Fruit fly (Drosophila melanogaster): ENCODE measurements around the gene CG4278.

The CG4278 gene

dm6 chr2L:16315844-16316243 is 11.0 kb upstream of the CG4278 start:
- TF ChIP-seq Dll (optimal IDR thresholded peaks at IDR 0.05) (no peak), psq (optimal IDR thresholded peaks at IDR 0.05) (no peak), pan (optimal IDR thresholded peaks at IDR 0.05) (no peak), EcR (GFP tag; optimal IDR thresholded peaks at IDR 0.05) (no peak), usp (GFP tag; optimal IDR thresholded peaks at IDR 0.05) (no peak), CG8478 (optimal IDR thresholded peaks at IDR 0.05) (no peak)

- no peak for TF ChIP-seq usp (GFP tag; optimal IDR thresholded peaks at IDR 0.05)
- no peak for TF ChIP-seq Dll (optimal IDR thresholded peaks at IDR 0.05)
- TF ChIP-seq CG8478 (optimal IDR thresholded peaks at IDR 0.05) = no peak
- no peak for TF ChIP-seq psq (optimal IDR thresholded peaks at IDR 0.05)
- TF ChIP-seq EcR (GFP tag; optimal IDR thresholded peaks at IDR 0.05) = no peak
These were observed 10.5 kb upstream of the CG4278 start for dm6 chr2L:16316410-16316809.

- TF ChIP-seq EcR (GFP tag; optimal IDR thresholded peaks at IDR 0.05) = no peak
- TF ChIP-seq usp (GFP tag; optimal IDR thresholded peaks at IDR 0.05) = no peak
- TF ChIP-seq CG8478 (optimal IDR thresholded peaks at IDR 0.05) = no peak
- TF ChIP-seq pan (optimal IDR thresholded peaks at IDR 0.05) = no peak
- TF ChIP-seq psq (optimal IDR thresholded peaks at IDR 0.05) = no peak
- TF ChIP-seq Dll (optimal IDR thresholded peaks at IDR 0.05) = no peak
These were observed 9.7 kb upstream of the CG4278 start for dm6 chr2L:16317131-16317530.

dm6 chr2L:16317777-16318610 is 8.9 kb upstream of the CG4278 start:
- TF ChIP-seq EcR (GFP tag; optimal IDR thresholded peaks at IDR 0.05) (no peak), CG8478 (optimal IDR thresholded peaks at IDR 0.05) (no peak), psq (optimal IDR thresholded peaks at IDR 0.05) (no peak), pan (optimal IDR thresholded peaks at IDR 0.05) (no peak), Dll (optimal IDR thresholded peaks at IDR 0.05) (no peak), usp (GFP tag; optimal IDR thresholded peaks at IDR 0.05) (no peak)

dm6 chr2L:16319743-16320142 is 7.1 kb upstream of the CG4278 start:
- TF ChIP-seq psq (optimal IDR thresholded peaks at IDR 0.05) (no peak), Dll (optimal IDR thresholded peaks at IDR 0.05) (no peak), CG8478 (optimal IDR thresholded peaks at IDR 0.05) (no peak), pan (optimal IDR thresholded peaks at IDR 0.05) (no peak), usp (GFP tag; optimal IDR thresholded peaks at IDR 0.05) (no peak), EcR (GFP tag; optimal IDR thresholded peaks at IDR 0.05) (no peak)

- TF ChIP-seq pan (optimal IDR thresholded peaks at IDR 0.05) (no peak), Dll (optimal IDR thresholded peaks at IDR 0.05) (no peak), usp (GFP tag; optimal IDR thresholded peaks at IDR 0.05) (no peak), EcR (GFP tag; optimal IDR thresholded peaks at IDR 0.05) (no peak), CG8478 (optimal IDR thresholded peaks at IDR 0.05) (no peak), psq (optimal IDR thresholded peaks at IDR 0.05) (no peak)
These were observed 6.4 kb upstream of the CG4278 start for dm6 chr2L:16320428-16320827.

- TF ChIP-seq Dll (optimal IDR thresholded peaks at IDR 0.05) (no peak), usp (GFP tag; optimal IDR thresholded peaks at IDR 0.05) (no peak), EcR (GFP tag; optimal IDR thresholded peaks at IDR 0.05) (no peak), CG8478 (optimal IDR thresholded peaks at IDR 0.05) (no peak), psq (optimal IDR thresholded peaks at IDR 0.05) (no peak), pan (optimal IDR thresholded peaks at IDR 0.05) (no peak)
These were observed 5.7 kb upstream of the CG4278 start for dm6 chr2L:16321209-16321608.

dm6 chr2L:16321872-16322631 is 4.8 kb upstream of the CG4278 start:
- TF ChIP-seq usp (GFP tag; optimal IDR thresholded peaks at IDR 0.05) = no peak
- TF ChIP-seq Dll (optimal IDR thresholded peaks at IDR 0.05) = no peak
- TF ChIP-seq EcR (GFP tag; optimal IDR thresholded peaks at IDR 0.05) = no peak
- TF ChIP-seq pan (optimal IDR thresholded peaks at IDR 0.05) = no peak
- TF ChIP-seq psq (optimal IDR thresholded peaks at IDR 0.05) = no peak
- no peak for TF ChIP-seq CG8478 (optimal IDR thresholded peaks at IDR 0.05)

- no peak for TF ChIP-seq pan (optimal IDR thresholded peaks at IDR 0.05)
- no peak for TF ChIP-seq EcR (GFP tag; optimal IDR thresholded peaks at IDR 0.05)
- TF ChIP-seq Dll (optimal IDR thresholded peaks at IDR 0.05) = no peak
- no peak for TF ChIP-seq CG8478 (optimal IDR thresholded peaks at IDR 0.05)
- no peak for TF ChIP-seq psq (optimal IDR thresholded peaks at IDR 0.05)
- TF ChIP-seq usp (GFP tag; optimal IDR thresholded peaks at IDR 0.05) = no peak
These were observed 3.3 kb upstream of the CG4278 start for dm6 chr2L:16323544-16323943.

- TF ChIP-seq EcR (GFP tag; optimal IDR thresholded peaks at IDR 0.05) (no peak), psq (optimal IDR thresholded peaks at IDR 0.05) (no peak), usp (GFP tag; optimal IDR thresholded peaks at IDR 0.05) (no peak), CG8478 (optimal IDR thresholded peaks at IDR 0.05) (no peak), Dll (optimal IDR thresholded peaks at IDR 0.05) (no peak), pan (optimal IDR thresholded peaks at IDR 0.05) (no peak)
These were observed 2.0 kb upstream of the CG4278 start for dm6 chr2L:16324833-16325232.

- TF ChIP-seq Dll (optimal IDR thresholded peaks at IDR 0.05) = no peak
- TF ChIP-seq EcR (GFP tag; optimal IDR thresholded peaks at IDR 0.05) = no peak
- no peak for TF ChIP-seq usp (GFP tag; optimal IDR thresholded peaks at IDR 0.05)
- no peak for TF ChIP-seq CG8478 (optimal IDR thresholded peaks at IDR 0.05)
- TF ChIP-seq pan (optimal IDR thresholded peaks at IDR 0.05) = no peak
- no peak for TF ChIP-seq psq (optimal IDR thresholded peaks at IDR 0.05)
These were observed 1.2 kb upstream of the CG4278 start, which contains the start of gene cact for dm6 chr2L:16325515-16326257. Gene cact (minus strand): TSS chr2L:16326207.
